Worm (Caenorhabditis elegans): ENCODE results near the gene ZK1127.5.

ZK1127.5 gene

ce11 chrII:7060202-7060601 is 9.7 kb downstream of the ZK1127.5 start:
- peak; percentile 93 for TF ChIP-seq pqm-1 (tag; optimal IDR thresholded peaks at IDR 0.05)
- peak; percentile 64 for TF ChIP-seq pha-4 (tag; optimal IDR thresholded peaks at IDR 0.05)
- TF ChIP-seq elt-2 (tag; optimal IDR thresholded peaks at IDR 0.05), result peak; percentile 96
- TF ChIP-seq mml-1 (tag; optimal IDR thresholded peaks at IDR 0.05), result no peak
- TF ChIP-seq unc-39 (tag; optimal IDR thresholded peaks at IDR 0.05), result no peak
- peak; percentile 7 for TF ChIP-seq nfya-1 (tag; optimal IDR thresholded peaks at IDR 0.05; ENCODE audit: insufficient read depth)
- peak; percentile 82 for TF ChIP-seq skn-1 (tag; optimal IDR thresholded peaks at IDR 0.05)
- TF ChIP-seq jun-1 (tag; optimal IDR thresholded peaks at IDR 0.05), result peak; percentile 23
- TF ChIP-seq R02D3.7 (tag; optimal IDR thresholded peaks at IDR 0.05), result no peak
- no peak for TF ChIP-seq elt-3 (tag; optimal IDR thresholded peaks at IDR 0.05)
- TF ChIP-seq aly-2 (tag; optimal IDR thresholded peaks at IDR 0.05), result no peak
- peak; percentile 16 for TF ChIP-seq nhr-11 (tag; optimal IDR thresholded peaks at IDR 0.05)
- TF ChIP-seq mdl-1 (tag; optimal IDR thresholded peaks at IDR 0.05), result peak; percentile 10
- no peak for TF ChIP-seq snpc-4 (tag; optimal IDR thresholded peaks at IDR 0.05)
- TF ChIP-seq ceh-16 (tag; optimal IDR thresholded peaks at IDR 0.05), result no peak

- TF ChIP-seq skn-1 (tag; optimal IDR thresholded peaks at IDR 0.05) (peak; percentile 88), lin-15B (tag; optimal IDR thresholded peaks at IDR 0.05) (no peak), pha-4 (tag; optimal IDR thresholded peaks at IDR 0.05) (no peak)
These were observed 10.3 kb downstream of the ZK1127.5 start for ce11 chrII:7060791-7061190.

- no peak for TF ChIP-seq nhr-237 (tag; optimal IDR thresholded peaks at IDR 0.05)
These were observed 11.3 kb downstream of the ZK1127.5 start, which contains the start of gene acs-6 for ce11 chrII:7061730-7062129. Gene acs-6, plus strand, starts transcription at chrII:7062030.

ce11 chrII:7065391-7065790 is 14.9 kb downstream of the ZK1127.5 start, which contains the start of gene nos-2:
Gene nos-2, plus strand, starts transcription at chrII:7065618.
- TF ChIP-seq mdl-1 (tag; optimal IDR thresholded peaks at IDR 0.05) (no peak), ztf-4 (tag; optimal IDR thresholded peaks at IDR 0.05) (no peak), fkh-10 (GFP tag; optimal IDR thresholded peaks at IDR 0.05) (no peak), R02D3.7 (tag; optimal IDR thresholded peaks at IDR 0.05) (no peak), nhr-23 (tag; optimal IDR thresholded peaks at IDR 0.05) (no peak), elt-2 (tag; optimal IDR thresholded peaks at IDR 0.05) (no peak)

- TF ChIP-seq jun-1 (tag; optimal IDR thresholded peaks at IDR 0.05) (no peak), unc-39 (tag; optimal IDR thresholded peaks at IDR 0.05) (no peak), nhr-237 (tag; optimal IDR thresholded peaks at IDR 0.05) (no peak), pqm-1 (tag; optimal IDR thresholded peaks at IDR 0.05) (no peak)
These were observed 19.4 kb downstream of the ZK1127.5 start, which contains the start of gene him-14 for ce11 chrII:7069866-7070265. Gene him-14, minus strand, starts transcription at chrII:7069966.

ce11 chrII:7070434-7070833 is 20.0 kb downstream of the ZK1127.5 start:
- TF ChIP-seq nhr-237 (tag; optimal IDR thresholded peaks at IDR 0.05) (no peak), R02D3.7 (tag; optimal IDR thresholded peaks at IDR 0.05) (no peak), zag-1 (tag; optimal IDR thresholded peaks at IDR 0.05) (no peak), ztf-11 (tag; optimal IDR thresholded peaks at IDR 0.05) (no peak), egl-27 (tag; optimal IDR thresholded peaks at IDR 0.05) (no peak), ceh-9 (tag; optimal IDR thresholded peaks at IDR 0.05) (no peak), fkh-2 (tag; optimal IDR thresholded peaks at IDR 0.05) (no peak), ceh-16 (tag; optimal IDR thresholded peaks at IDR 0.05) (no peak), nhr-76 (tag; optimal IDR thresholded peaks at IDR 0.05) (no peak), nhr-23 (tag; optimal IDR thresholded peaks at IDR 0.05) (no peak), nhr-12 (tag; optimal IDR thresholded peaks at IDR 0.05) (no peak), fkh-10 (GFP tag; optimal IDR thresholded peaks at IDR 0.05) (no peak), snpc-4 (tag; optimal IDR thresholded peaks at IDR 0.05) (no peak), fos-1 (tag; optimal IDR thresholded peaks at IDR 0.05) (no peak), unc-62 (GFP tag; optimal IDR thresholded peaks at IDR 0.05) (no peak), lsy-12 (tag; optimal IDR thresholded peaks at IDR 0.05) (no peak), aly-2 (tag; optimal IDR thresholded peaks at IDR 0.05) (no peak), ama-1 (optimal IDR thresholded peaks at IDR 0.05) (no peak)

ce11 chrII:7072315-7072589 is 21.8 kb downstream of the ZK1127.5 start, which contains the start of gene kars-1:
Gene kars-1, minus strand, starts transcription at chrII:7072415.
- TF ChIP-seq unc-62 (GFP tag; optimal IDR thresholded peaks at IDR 0.05), result no peak
- TF ChIP-seq ztf-4 (tag; optimal IDR thresholded peaks at IDR 0.05), result no peak
- TF ChIP-seq ama-1 (optimal IDR thresholded peaks at IDR 0.05), result no peak
- no peak for TF ChIP-seq ceh-82 (tag; optimal IDR thresholded peaks at IDR 0.05)
- TF ChIP-seq lin-15B (tag; optimal IDR thresholded peaks at IDR 0.05), result no peak
- no peak for TF ChIP-seq nhr-28 (tag; optimal IDR thresholded peaks at IDR 0.05)
- TF ChIP-seq lin-39 (tag; optimal IDR thresholded peaks at IDR 0.05), result no peak
- no peak for TF ChIP-seq nhr-67 (tag; optimal IDR thresholded peaks at IDR 0.05)
- TF ChIP-seq unc-39 (tag; optimal IDR thresholded peaks at IDR 0.05), result no peak
- no peak for TF ChIP-seq daf-12 (tag; optimal IDR thresholded peaks at IDR 0.05)
- TF ChIP-seq egl-27 (tag; optimal IDR thresholded peaks at IDR 0.05), result no peak
- TF ChIP-seq fkh-2 (tag; optimal IDR thresholded peaks at IDR 0.05), result no peak
- TF ChIP-seq ceh-16 (tag; optimal IDR thresholded peaks at IDR 0.05), result no peak
- no peak for TF ChIP-seq nhr-12 (tag; optimal IDR thresholded peaks at IDR 0.05)
- no peak for TF ChIP-seq mml-1 (tag; optimal IDR thresholded peaks at IDR 0.05)
- TF ChIP-seq ZK546.5 (tag; optimal IDR thresholded peaks at IDR 0.05), result no peak
- TF ChIP-seq nhr-23 (tag; optimal IDR thresholded peaks at IDR 0.05), result no peak
- TF ChIP-seq egl-5 (tag; optimal IDR thresholded peaks at IDR 0.05), result no peak
- no peak for TF ChIP-seq aly-2 (tag; optimal IDR thresholded peaks at IDR 0.05)

Data from whole organism, L3 larva.